Worm (Caenorhabditis elegans) whole organism, L1 larva: ENCODE data around the gene gpa-10.

Source experiments
- C04F5.9 ChIP-seq: sonication (generic microtip); optimal IDR thresholded peaks from 2 replicates; lab custom pipeline; 2016; ENCODE audit warnings: missing genetic modification characterization, missing compliant biosample characterization
- C16A3.4 ChIP-seq: fragments of 150-350 bp; optimal IDR thresholded peaks from 2 replicates; lab custom pipeline; 2014; ENCODE audit warnings: missing biosample characterization, missing genetic modification characterization
- F16B12.6 ChIP-seq: fragments of 150-350 bp; optimal IDR thresholded peaks from 2 replicates; lab custom pipeline; 2014; ENCODE audit warnings: missing biosample characterization, missing genetic modification characterization
- Y116A8C.19 ChIP-seq: sonication (generic microtip); optimal IDR thresholded peaks from 2 replicates; lab custom pipeline; 2016; ENCODE audit warnings: missing compliant biosample characterization, missing genetic modification characterization, borderline replicate concordance
- aha-1 ChIP-seq: fragments of 150-350 bp; optimal IDR thresholded peaks from 2 replicates; lab custom pipeline; 2014; ENCODE audit warnings: missing biosample characterization, missing genetic modification characterization
- ama-1 ChIP-seq: fragments of 150-350 bp; optimal IDR thresholded peaks from 2 replicates; lab custom pipeline; 2014
- blmp-1 ChIP-seq: fragments of 150-350 bp; optimal IDR thresholded peaks from 2 replicates; lab custom pipeline; 2014; ENCODE audit warnings: missing biosample characterization, missing genetic modification characterization
- ceh-63 ChIP-seq: fragments of 200-800 bp; sonication (Bioruptor generic); optimal IDR thresholded peaks from 2 replicates; lab custom pipeline; 2018; ENCODE audit warnings: mild to moderate bottlenecking, missing genetic modification characterization, missing compliant biosample characterization
- ceh-82 ChIP-seq, 3 experiments: fragments of 150-350 bp in 1 of 3; sonication (generic microtip) in 2 of 3; optimal IDR thresholded peaks; 2 replicates each; lab custom pipeline; 2014 to 2017; ENCODE audit warnings: missing biosample characterization in 3 of 3, missing genetic modification characterization in 3 of 3
- ceh-88 ChIP-seq: fragments of 200-800 bp; sonication (Bioruptor generic); IDR thresholded peaks from 2 replicates; pipeline ENCODE4 v1.3.6; 2022; ENCODE audit warnings: missing genetic modification characterization, missing compliant biosample characterization
- ceh-90 ChIP-seq: sonication (generic microtip); optimal IDR thresholded peaks from 2 replicates; lab custom pipeline; 2016; ENCODE audit warnings: missing genetic modification characterization, missing compliant biosample characterization
- ces-1 ChIP-seq: fragments of 150-350 bp; optimal IDR thresholded peaks from 2 replicates; lab custom pipeline; 2014; ENCODE audit warnings: missing biosample characterization, missing genetic modification reagents, missing genetic modification characterization
- dpl-1 ChIP-seq, 3 experiments: fragments of 150-350 bp in 2 of 3; sonication (generic microtip) in 1 of 3; optimal IDR thresholded peaks; 2 replicates each; lab custom pipeline; 2014 to 2017; ENCODE audit warnings: missing biosample characterization in 3 of 3, missing genetic modification characterization in 3 of 3, missing genetic modification reagents in 3 of 3
- efl-1 ChIP-seq, 4 experiments: fragments of 150-350 bp; optimal IDR thresholded peaks in 3 of 4; peaks in 1 of 4; 1 replicate in 1 of 4; 2 replicates in 3 of 4; lab custom pipeline; 2014; ENCODE audit warnings: missing biosample characterization in 2 of 4, missing genetic modification characterization in 2 of 4, missing genetic modification reagents in 2 of 4
- efl-3 ChIP-seq: fragments of 200-800 bp; sonication (Bioruptor generic); optimal IDR thresholded peaks from 2 replicates; lab custom pipeline; 2018; ENCODE audit warnings: mild to moderate bottlenecking, missing genetic modification characterization, missing compliant biosample characterization
- elt-2 ChIP-seq: sonication (generic microtip); optimal IDR thresholded peaks from 2 replicates; lab custom pipeline; 2016; ENCODE audit warnings: missing genetic modification characterization, mild to moderate bottlenecking, inconsistent platforms, missing compliant biosample characterization, missing genetic modification reagents
- elt-3 ChIP-seq, 6 experiments: fragments of 150-350 bp in 1 of 6; sonication (generic microtip); optimal IDR thresholded peaks; 2 replicates each; lab custom pipeline; 2017 to 2018; ENCODE audit warnings: missing biosample characterization in 6 of 6, missing genetic modification characterization in 6 of 6, inconsistent platforms in 1 of 6
- ets-5 ChIP-seq: fragments of 200-800 bp; sonication (Bioruptor generic); IDR thresholded peaks from 2 replicates; pipeline ENCODE4 v1.3.6; 2022; ENCODE audit warnings: missing genetic modification characterization, missing compliant biosample characterization
- fkh-8 ChIP-seq: sonication (generic microtip); optimal IDR thresholded peaks from 2 replicates; lab custom pipeline; 2016; ENCODE audit warnings: mild to moderate bottlenecking, missing genetic modification characterization, missing compliant biosample characterization
- fos-1 ChIP-seq: fragments of 150-350 bp; optimal IDR thresholded peaks from 2 replicates; lab custom pipeline; 2014; ENCODE audit warnings: missing biosample characterization, missing genetic modification characterization
- hlh-17 ChIP-seq: fragments of 200-800 bp; sonication (Bioruptor generic); optimal IDR thresholded peaks from 2 replicates; lab custom pipeline; 2018; ENCODE audit warnings: missing genetic modification characterization, mild to moderate bottlenecking, missing compliant biosample characterization, moderate library complexity, borderline replicate concordance
- hlh-4 ChIP-seq: sonication (generic microtip); optimal IDR thresholded peaks from 2 replicates; lab custom pipeline; 2016; ENCODE audit warnings: mild to moderate bottlenecking, missing genetic modification characterization, missing compliant biosample characterization
- hpl-2 ChIP-seq: fragments of 150-350 bp; optimal IDR thresholded peaks from 2 replicates; lab custom pipeline; 2014; ENCODE audit warnings: missing biosample characterization, missing genetic modification reagents, missing genetic modification characterization
- isw-1 ChIP-seq: fragments of 200-800 bp; sonication (Bioruptor generic); IDR thresholded peaks from 2 replicates; pipeline ENCODE4 v1.3.6; 2022; ENCODE audit warnings: missing genetic modification characterization, missing compliant biosample characterization
- jun-1 ChIP-seq: fragments of 150-350 bp; optimal IDR thresholded peaks from 2 replicates; lab custom pipeline; 2014; ENCODE audit warnings: missing biosample characterization, missing genetic modification reagents, missing genetic modification characterization
- lin-13 ChIP-seq: fragments of 150-350 bp; optimal IDR thresholded peaks from 2 replicates; lab custom pipeline; 2014; ENCODE audit warnings: missing biosample characterization, missing genetic modification reagents, missing genetic modification characterization
- lin-35 ChIP-seq, 2 experiments: fragments of 150-350 bp; optimal IDR thresholded peaks; 2 replicates each; lab custom pipeline; 2014; ENCODE audit warnings: missing biosample characterization in 2 of 2, missing genetic modification characterization in 2 of 2, missing genetic modification reagents in 2 of 2
- lir-3 ChIP-seq: sonication (generic microtip); optimal IDR thresholded peaks from 2 replicates; lab custom pipeline; 2016; ENCODE audit warnings: mild to moderate bottlenecking, missing genetic modification characterization, moderate library complexity, missing compliant biosample characterization; ENCODE audit not compliant: poor library complexity
- lsy-2 ChIP-seq, 2 experiments: fragments of 150-350 bp; optimal IDR thresholded peaks; 2 replicates each; lab custom pipeline; 2014; ENCODE audit warnings: missing biosample characterization in 2 of 2, missing genetic modification characterization in 2 of 2
- mdl-1 ChIP-seq, 2 experiments: fragments of 150-350 bp; optimal IDR thresholded peaks; 2 replicates each; lab custom pipeline; 2014 to 2017; ENCODE audit warnings: missing biosample characterization in 2 of 2, missing genetic modification characterization in 2 of 2, inconsistent platforms in 1 of 2
- mef-2 ChIP-seq: fragments of 150-350 bp; optimal IDR thresholded peaks from 2 replicates; lab custom pipeline; 2014; ENCODE audit warnings: missing biosample characterization, missing genetic modification characterization
- nhr-12 ChIP-seq: sonication (generic microtip); optimal IDR thresholded peaks from 2 replicates; lab custom pipeline; 2017; ENCODE audit warnings: missing biosample characterization, missing genetic modification characterization
- nhr-19 ChIP-seq: fragments of 200-800 bp; sonication (Bioruptor generic); conservative IDR thresholded peaks from 2 replicates; pipeline ENCODE4 v1.3.6; 2022; ENCODE audit warnings: missing genetic modification characterization, missing compliant biosample characterization
- nhr-20 ChIP-seq: sonication (generic microtip); optimal IDR thresholded peaks from 2 replicates; lab custom pipeline; 2016; ENCODE audit warnings: mild to moderate bottlenecking, missing genetic modification characterization, missing compliant biosample characterization
- nhr-28 ChIP-seq: fragments of 150-350 bp; optimal IDR thresholded peaks from 2 replicates; lab custom pipeline; 2014; ENCODE audit warnings: missing biosample characterization, missing genetic modification characterization
- nhr-47 ChIP-seq: sonication (generic microtip); optimal IDR thresholded peaks from 2 replicates; lab custom pipeline; 2016; ENCODE audit warnings: mild to moderate bottlenecking, missing genetic modification characterization, moderate library complexity, missing compliant biosample characterization
- nhr-84 ChIP-seq: sonication (generic microtip); optimal IDR thresholded peaks from 2 replicates; lab custom pipeline; 2017; ENCODE audit warnings: missing biosample characterization, missing genetic modification characterization
- nhr-85 ChIP-seq: sonication (generic microtip); peaks from one replicate; lab custom pipeline; 2016; ENCODE audit warnings: missing genetic modification characterization, inconsistent platforms, missing compliant biosample characterization
- nhr-90 ChIP-seq: sonication (generic microtip); optimal IDR thresholded peaks from 2 replicates; lab custom pipeline; 2016; ENCODE audit warnings: mild to moderate bottlenecking, missing genetic modification characterization, missing compliant biosample characterization; ENCODE audit not compliant: poor library complexity
- pag-3 ChIP-seq: sonication (generic microtip); optimal IDR thresholded peaks from 2 replicates; lab custom pipeline; 2017; ENCODE audit warnings: missing genetic modification characterization, mild to moderate bottlenecking, missing compliant biosample characterization, antibody characterized with exemption, borderline replicate concordance; ENCODE audit not compliant: insufficient read depth
- pax-3 ChIP-seq: fragments of 200-800 bp; sonication (Bioruptor generic); optimal IDR thresholded peaks from 2 replicates; lab custom pipeline; 2018; ENCODE audit warnings: mild to moderate bottlenecking, missing genetic modification characterization, moderate library complexity, missing compliant biosample characterization
- pqm-1 ChIP-seq: sonication (generic microtip); optimal IDR thresholded peaks from 3 replicates; lab custom pipeline; 2017; ENCODE audit warnings: missing biosample characterization, missing genetic modification characterization
- snpc-4 ChIP-seq: fragments of 150-350 bp; optimal IDR thresholded peaks from 2 replicates; lab custom pipeline; 2014; ENCODE audit warnings: missing biosample characterization, missing genetic modification characterization
- snu-23 ChIP-seq: sonication (generic microtip); optimal IDR thresholded peaks from 2 replicates; lab custom pipeline; 2016; ENCODE audit warnings: missing genetic modification characterization, missing compliant biosample characterization
- sox-4 ChIP-seq: sonication (generic microtip); optimal IDR thresholded peaks from 2 replicates; lab custom pipeline; 2016; ENCODE audit warnings: missing genetic modification characterization, missing compliant biosample characterization
- sup-37 ChIP-seq: fragments of 200-800 bp; sonication (Bioruptor generic); optimal IDR thresholded peaks from 2 replicates; lab custom pipeline; 2018; ENCODE audit warnings: mild to moderate bottlenecking, missing genetic modification characterization, missing compliant biosample characterization
- swsn-7 ChIP-seq: sonication (generic microtip); optimal IDR thresholded peaks from 2 replicates; lab custom pipeline; 2016; ENCODE audit warnings: missing genetic modification characterization, missing compliant biosample characterization
- tbx-2 ChIP-seq: sonication (generic microtip); optimal IDR thresholded peaks from 2 replicates; lab custom pipeline; 2016; ENCODE audit warnings: missing genetic modification characterization, missing compliant biosample characterization
- unc-30 ChIP-seq: sonication (generic microtip); optimal IDR thresholded peaks from 2 replicates; lab custom pipeline; 2017; ENCODE audit warnings: missing biosample characterization, missing genetic modification characterization
- unc-62 ChIP-seq: fragments of 150-350 bp; optimal IDR thresholded peaks from 2 replicates; lab custom pipeline; 2014; ENCODE audit warnings: missing biosample characterization, missing genetic modification reagents, missing genetic modification characterization
- unc-98 ChIP-seq: fragments of 200-800 bp; sonication (Bioruptor generic); IDR thresholded peaks from 2 replicates; pipeline ENCODE4 v1.3.6; 2022; ENCODE audit warnings: missing genetic modification characterization, missing compliant biosample characterization
- zag-1 ChIP-seq: fragments of 150-350 bp; optimal IDR thresholded peaks from 2 replicates; lab custom pipeline; 2014; ENCODE audit warnings: missing biosample characterization, missing genetic modification characterization
- zip-4 ChIP-seq: fragments of 200-800 bp; sonication (Bioruptor generic); optimal IDR thresholded peaks from 2 replicates; lab custom pipeline; 2018; ENCODE audit warnings: mild to moderate bottlenecking, missing genetic modification characterization, moderate library complexity, missing compliant biosample characterization

Gene gpa-10

DNA sequence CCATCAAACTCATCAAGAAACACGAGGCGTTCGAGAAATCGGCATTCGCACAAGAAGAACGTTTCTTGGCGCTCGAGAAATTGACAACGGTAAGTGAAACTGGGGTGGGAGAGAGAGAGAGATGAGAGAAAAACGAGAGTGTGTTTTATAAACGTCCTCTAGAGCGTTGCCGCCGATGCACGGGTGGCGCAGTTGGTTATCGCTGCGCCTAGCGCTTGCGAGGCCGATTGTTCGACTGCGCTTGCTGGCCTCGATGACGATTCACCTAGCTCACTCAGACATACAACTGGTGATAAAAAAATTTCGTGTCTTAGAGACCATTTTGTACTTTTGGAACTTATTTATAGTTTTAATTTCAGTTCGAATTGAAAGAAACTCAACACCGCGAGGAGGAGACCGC lies 34.2 kb upstream of the gpa-10 start (continued):
- TF ChIP-seq zag-1 (no peak), nhr-12 (no peak), mef-2 (no peak), unc-30 (no peak), tbx-2 (peak; percentile 39), ceh-63 (GFP tag; lab: Kevin White, UChicago) (no peak), hlh-17 (GFP tag; lab: Kevin White, UChicago) (no peak), ceh-88 (GFP tag; lab: Robert Waterston, UW) (no peak), unc-62 (no peak), efl-3 (GFP tag; lab: Kevin White, UChicago) (no peak), snpc-4 (tag; lab: Kevin White, UChicago) (no peak), ces-1 (GFP tag; lab: Kevin White, UChicago) (no peak), ceh-90 (tag; lab: Kevin White, UChicago) (no peak), zip-4 (GFP tag; lab: Kevin White, UChicago) (no peak), C04F5.9 (tag; lab: Kevin White, UChicago) (no peak), snu-23 (peak; percentile 63), fkh-8 (tag; lab: Kevin White, UChicago) (no peak), nhr-19 (GFP tag; lab: Robert Waterston, UW) (peak; percentile 56), ets-5 (GFP tag; lab: Robert Waterston, UW) (no peak), pag-3 (tag; lab: Kevin White, UChicago) (no peak), ceh-82 (tag; optimal IDR thresholded peaks at IDR 0.05; lab: Kevin White, UChicago) (peak in 2 of 3 experiments; percentile 9 to 33), lin-13 (GFP tag; lab: Kevin White, UChicago) (no peak), unc-98 (GFP tag; lab: Robert Waterston, UW) (no peak), nhr-20 (tag; lab: Kevin White, UChicago) (peak; percentile 60), blmp-1 (tag; lab: Kevin White, UChicago) (no peak), lsy-2 (tag; optimal IDR thresholded peaks at IDR 0.05; lab: Kevin White, UChicago) (peak in 1 of 2 experiments; percentile 44), lin-35 (GFP tag; optimal IDR thresholded peaks at IDR 0.05; lab: Kevin White, UChicago) (peak; percentile 37 to 62), sox-4 (peak; percentile 10), aha-1 (no peak), Y116A8C.19 (no peak), jun-1 (tag; lab: Kevin White, UChicago) (peak; percentile 6), dpl-1 (GFP tag; optimal IDR thresholded peaks at IDR 0.05; lab: Kevin White, UChicago) (peak in 1 of 3 experiments; percentile 23), isw-1 (no peak), pax-3 (tag; lab: Kevin White, UChicago) (no peak), elt-2 (tag; lab: Kevin White, UChicago) (peak; percentile 9), swsn-7 (peak; percentile 51), C16A3.4 (tag; lab: Kevin White, UChicago) (peak; percentile 39), sup-37 (no peak), nhr-28 (tag; lab: Kevin White, UChicago) (no peak), nhr-90 (tag; lab: Kevin White, UChicago) (peak; percentile 63), ama-1 (lab: Kevin White, UChicago) (no peak), pqm-1 (tag; lab: Kevin White, UChicago) (no peak), lir-3 (no peak), hlh-4 (no peak), hpl-2 (GFP tag; lab: Kevin White, UChicago) (no peak), elt-3 (tag; optimal IDR thresholded peaks at IDR 0.05; lab: Kevin White, UChicago) (peak in 1 of 6 experiments; percentile 44), nhr-85 (tag; lab: Kevin White, UChicago) (peak; percentile 20), mdl-1 (tag; optimal IDR thresholded peaks at IDR 0.05; lab: Kevin White, UChicago) (peak in 1 of 2 experiments; percentile 42), fos-1 (tag; lab: Kevin White, UChicago) (peak; percentile 50), F16B12.6 (tag; lab: Kevin White, UChicago) (no peak), nhr-84 (no peak), nhr-47 (tag; lab: Kevin White, UChicago) (peak; percentile 62), efl-1 (optimal IDR thresholded peaks at IDR 0.05; lab: Kevin White, UChicago) (peak; percentile 37 to 38), efl-1 (GFP tag; optimal IDR thresholded peaks at IDR 0.05 in 1 of 2; lab: Kevin White, UChicago) (peak in 1 of 2 experiments; percentile 95)
